Fruit fly (Drosophila melanogaster): Measurements from ENCODE around the gene Acp76A.

DNA sequence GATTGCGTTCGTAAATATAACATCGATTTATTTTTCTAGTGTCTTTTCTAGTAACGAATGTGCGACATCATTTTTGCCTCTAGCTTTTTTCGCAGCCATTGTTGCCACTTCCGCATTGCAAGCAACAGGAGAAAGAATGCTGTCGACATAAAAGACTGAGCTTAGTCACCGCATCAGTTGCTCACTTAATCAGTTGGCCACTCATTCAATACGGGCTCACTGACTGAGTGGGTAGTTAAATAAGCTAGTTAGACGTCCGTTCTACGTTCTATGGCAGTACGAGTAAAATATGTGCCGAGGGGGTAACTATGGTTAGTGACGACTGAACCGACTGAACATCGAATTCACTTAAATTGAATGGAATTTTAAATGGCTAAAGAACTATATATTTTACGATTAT lies 24.1 kb upstream of the Acp76A start:
- TF ChIP-seq Hr96 (GFP tag; optimal IDR thresholded peaks at IDR 0.05): no peak
- TF ChIP-seq CG33017 (tag; optimal IDR thresholded peaks at IDR 0.05): no peak
- no peak for TF ChIP-seq CG7101 (tag; optimal IDR thresholded peaks at IDR 0.05)
- no peak for TF ChIP-seq ovo (GFP tag; optimal IDR thresholded peaks at IDR 0.05)
- TF ChIP-seq CG12768 (GFP tag; optimal IDR thresholded peaks at IDR 0.05): no peak
- no peak for TF ChIP-seq bab1 (GFP tag; optimal IDR thresholded peaks at IDR 0.05)
- TF ChIP-seq toe (GFP tag; optimal IDR thresholded peaks at IDR 0.05): no peak
- no peak for TF ChIP-seq Crg-1 (GFP tag; optimal IDR thresholded peaks at IDR 0.05)
- TF ChIP-seq CG7045 (GFP tag; optimal IDR thresholded peaks at IDR 0.05): no peak
- no peak for TF ChIP-seq cic (GFP tag; optimal IDR thresholded peaks at IDR 0.05)
- TF ChIP-seq CG11617 (GFP tag; optimal IDR thresholded peaks at IDR 0.05): no peak
